Fruit fly (Drosophila melanogaster): ENCODE measurements around the gene CG1572.

CG1572 gene

DNA sequence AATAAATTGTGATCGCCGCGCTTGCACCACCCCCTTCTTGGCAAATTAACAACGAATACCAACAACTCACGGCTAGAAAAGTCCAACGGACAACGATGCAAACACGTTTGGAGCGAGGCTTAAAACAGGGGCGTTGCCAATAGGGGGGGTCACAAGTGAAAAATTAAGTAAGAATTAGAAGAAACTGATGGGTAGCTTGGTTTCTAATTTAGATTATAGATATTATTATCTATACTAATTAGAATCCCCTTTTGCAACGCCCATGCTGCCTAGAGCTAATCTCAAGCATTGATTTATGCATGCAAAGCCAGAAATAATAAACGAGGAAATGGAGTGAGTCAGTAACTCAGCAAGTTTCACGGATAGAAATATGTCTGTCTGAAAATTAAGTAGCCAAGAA lies 40.0 kb downstream of the CG1572 start (continued):
- TF ChIP-seq CG11762 (GFP tag; optimal IDR thresholded peaks at IDR 0.05; ENCODE audit: insufficient read depth) (peak; percentile 18), CG15336 (GFP tag; IDR thresholded peaks at IDR 0.05) (peak; percentile 92), CG11902 (GFP tag; optimal IDR thresholded peaks at IDR 0.05) (no peak), acj6 (GFP tag; optimal IDR thresholded peaks at IDR 0.05) (peak; percentile 57)

DNA sequence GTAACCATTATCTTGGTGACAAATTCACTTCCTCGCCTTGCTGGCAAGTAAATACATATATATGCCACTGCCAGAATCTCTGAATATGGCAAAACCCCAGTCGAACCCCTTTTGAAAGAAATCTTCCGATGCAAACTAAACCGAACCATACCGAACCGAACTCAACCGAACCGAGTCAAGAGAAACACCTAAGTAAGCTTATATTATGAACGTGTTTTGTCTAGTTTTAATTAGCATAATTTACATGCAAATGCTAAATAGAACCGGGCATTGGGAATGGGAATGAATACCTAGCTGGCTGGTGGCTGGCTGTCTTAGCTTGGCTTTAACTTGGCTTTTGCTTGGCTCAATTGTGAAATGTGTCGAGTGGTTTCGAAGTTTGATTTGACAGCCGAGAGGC lies 41.2 kb downstream of the CG1572 start:
- TF ChIP-seq CG6792 (GFP tag; optimal IDR thresholded peaks at IDR 0.05), result no peak
- TF ChIP-seq CG32006 (GFP tag; optimal IDR thresholded peaks at IDR 0.05), result no peak
- TF ChIP-seq acj6 (GFP tag; optimal IDR thresholded peaks at IDR 0.05), result no peak
- TF ChIP-seq Hr38 (GFP tag; optimal IDR thresholded peaks at IDR 0.05), result no peak
- no peak for TF ChIP-seq CG15336 (GFP tag; IDR thresholded peaks at IDR 0.05)
- TF ChIP-seq cyc (GFP tag; optimal IDR thresholded peaks at IDR 0.05), result no peak
- TF ChIP-seq CG3032 (tag; optimal IDR thresholded peaks at IDR 0.05), result no peak
- no peak for TF ChIP-seq lz (GFP tag; optimal IDR thresholded peaks at IDR 0.05)
- no peak for TF ChIP-seq pdm3 (GFP tag; optimal IDR thresholded peaks at IDR 0.05)
- TF ChIP-seq OdsH (GFP tag; optimal IDR thresholded peaks at IDR 0.05), result no peak
- no peak for TF ChIP-seq topi (GFP tag; optimal IDR thresholded peaks at IDR 0.05)
- no peak for TF ChIP-seq Eip75B (GFP tag; optimal IDR thresholded peaks at IDR 0.05)
- no peak for TF ChIP-seq CG11902 (GFP tag; optimal IDR thresholded peaks at IDR 0.05)
- no peak for TF ChIP-seq svp (GFP tag)
- no peak for TF ChIP-seq CG8119 (GFP tag; IDR thresholded peaks at IDR 0.05)
- no peak for TF ChIP-seq Ets21C (GFP tag; optimal IDR thresholded peaks at IDR 0.05)
- no peak for TF ChIP-seq fkh (GFP tag; optimal IDR thresholded peaks at IDR 0.05)
- TF ChIP-seq Lpt (GFP tag; optimal IDR thresholded peaks at IDR 0.05), result no peak
- no peak for TF ChIP-seq CG8632 (GFP tag; optimal IDR thresholded peaks at IDR 0.05)

DNA sequence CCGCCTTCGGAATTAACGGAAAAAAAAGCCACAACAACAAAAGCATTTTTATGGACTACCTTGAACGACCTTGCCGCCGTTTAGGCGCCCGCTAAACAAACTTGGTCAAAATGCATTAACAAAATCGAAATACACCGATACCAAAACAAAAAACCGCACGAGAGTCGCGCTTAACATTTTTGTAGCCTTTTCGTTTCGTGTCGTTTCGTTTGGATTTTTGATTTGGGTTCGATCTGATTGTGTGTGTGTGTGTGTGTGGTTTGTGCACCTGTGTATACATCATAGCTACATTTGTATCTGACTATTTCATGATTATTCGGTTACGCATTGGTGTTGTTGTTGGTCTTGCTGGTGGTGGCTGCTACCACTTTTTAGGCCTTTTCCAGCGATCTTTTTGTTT lies 42.9 kb downstream of the CG1572 start:
- TF ChIP-seq salr (GFP tag; optimal IDR thresholded peaks at IDR 0.05) (no peak), lz (GFP tag; optimal IDR thresholded peaks at IDR 0.05) (no peak), CG16779 (tag; optimal IDR thresholded peaks at IDR 0.05) (no peak), CG34406 (GFP tag; optimal IDR thresholded peaks at IDR 0.05) (no peak), CG8119 (GFP tag; IDR thresholded peaks at IDR 0.05) (no peak), dac (GFP tag; optimal IDR thresholded peaks at IDR 0.05) (no peak), Eip78C (GFP tag) (no peak), Sox15 (GFP tag; optimal IDR thresholded peaks at IDR 0.05) (no peak), pdm3 (GFP tag; optimal IDR thresholded peaks at IDR 0.05) (no peak), Gug (GFP tag; IDR thresholded peaks at IDR 0.05) (no peak), Met (GFP tag; optimal IDR thresholded peaks at IDR 0.05) (no peak), CG6854 (GFP tag; optimal IDR thresholded peaks at IDR 0.05) (no peak), net (GFP tag; optimal IDR thresholded peaks at IDR 0.05) (no peak)

- no peak for TF ChIP-seq Met (GFP tag; optimal IDR thresholded peaks at IDR 0.05)
- TF ChIP-seq fkh (GFP tag; optimal IDR thresholded peaks at IDR 0.05), result peak; percentile 56
These were observed 45.6 kb downstream of the CG1572 start for dm6 chrX:11512868-11513267.

DNA sequence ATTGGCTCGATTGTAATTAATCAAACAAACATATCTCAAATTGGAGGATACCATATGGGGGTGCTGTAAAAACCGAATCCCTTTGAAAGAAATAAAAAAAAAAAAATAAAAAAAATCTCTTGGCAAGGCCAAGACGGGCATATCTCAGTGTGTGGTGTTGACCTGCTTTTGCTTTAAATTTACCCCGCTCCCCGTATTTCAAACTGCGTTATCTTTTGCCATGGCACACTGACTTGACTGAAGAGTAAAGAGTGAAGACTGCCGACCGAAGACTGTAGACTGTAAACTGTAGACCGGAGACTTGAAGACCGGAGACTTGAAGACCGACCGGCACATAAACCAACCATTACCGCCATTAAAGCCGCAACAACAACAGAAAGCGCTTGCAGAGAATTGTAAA lies 46.5 kb downstream of the CG1572 start:
- TF ChIP-seq Eip78C (GFP tag) (peak; percentile 59), CG3032 (tag; optimal IDR thresholded peaks at IDR 0.05) (no peak), Hr4 (GFP tag; optimal IDR thresholded peaks at IDR 0.05) (no peak), cyc (GFP tag; optimal IDR thresholded peaks at IDR 0.05) (no peak), CG10631 (GFP tag; optimal IDR thresholded peaks at IDR 0.05) (no peak), fkh (GFP tag; optimal IDR thresholded peaks at IDR 0.05) (no peak)

dm6 chrX:11511299-11511698 lies 47.2 kb downstream of the CG1572 start:
- TF ChIP-seq acj6 (GFP tag; optimal IDR thresholded peaks at IDR 0.05), result no peak
- TF ChIP-seq CG34406 (GFP tag; optimal IDR thresholded peaks at IDR 0.05), result no peak
- TF ChIP-seq CG3032 (tag; optimal IDR thresholded peaks at IDR 0.05), result no peak
- TF ChIP-seq CG8119 (GFP tag; IDR thresholded peaks at IDR 0.05), result no peak
- TF ChIP-seq vri (GFP tag; optimal IDR thresholded peaks at IDR 0.05), result no peak
- no peak for TF ChIP-seq achi (GFP tag; optimal IDR thresholded peaks at IDR 0.05)
- TF ChIP-seq Ets21C (GFP tag; optimal IDR thresholded peaks at IDR 0.05), result no peak
- no peak for TF ChIP-seq CG16779 (tag; optimal IDR thresholded peaks at IDR 0.05)
- TF ChIP-seq Hr38 (GFP tag; optimal IDR thresholded peaks at IDR 0.05), result no peak
- TF ChIP-seq fkh (GFP tag; optimal IDR thresholded peaks at IDR 0.05), result no peak
- TF ChIP-seq Ets96B (tag; optimal IDR thresholded peaks at IDR 0.05), result no peak
- no peak for TF ChIP-seq eg (GFP tag; IDR thresholded peaks at IDR 0.05)
- TF ChIP-seq Eip75B (GFP tag; optimal IDR thresholded peaks at IDR 0.05), result no peak
- TF ChIP-seq pdm3 (GFP tag; optimal IDR thresholded peaks at IDR 0.05), result no peak
- TF ChIP-seq CG4318 (GFP tag; optimal IDR thresholded peaks at IDR 0.05), result no peak
- TF ChIP-seq CG8319 (GFP tag; optimal IDR thresholded peaks at IDR 0.05), result no peak
- TF ChIP-seq Blimp-1 (GFP tag; optimal IDR thresholded peaks at IDR 0.05), result no peak
- no peak for TF ChIP-seq CG8632 (GFP tag; optimal IDR thresholded peaks at IDR 0.05)
- TF ChIP-seq Sox102F (GFP tag; optimal IDR thresholded peaks at IDR 0.05), result no peak

All from whole organism, prepupa.